Worm (Caenorhabditis elegans) whole organism, L4 larva: ENCODE data around the gene clc-26.
A peak's percentile ranks its signal among the peaks of the same experiment; 100 is the strongest.

Source experiments
- D1046.2 ChIP-seq: fragments of 200-800 bp; sonication (Bioruptor generic); IDR thresholded peaks from 2 replicates; pipeline ENCODE4 v1.3.6; 2022; ENCODE audit warnings: missing genetic modification characterization, missing compliant biosample characterization
- F26F4.8 ChIP-seq: fragments of 200-800 bp; sonication (Bioruptor generic); conservative IDR thresholded peaks from 2 replicates; pipeline ENCODE4 v1.3.6; 2022; ENCODE audit warnings: missing genetic modification characterization, missing compliant biosample characterization
- Y105C5A.15 ChIP-seq: fragments of 200-800 bp; sonication (Bioruptor generic); IDR thresholded peaks from 2 replicates; pipeline ENCODE4 v1.3.6; 2022; ENCODE audit warnings: missing genetic modification characterization, missing compliant biosample characterization
- aha-1 ChIP-seq: fragments of 150-350 bp; peaks from one replicate; lab custom pipeline; 2014; ENCODE audit warnings: missing biosample characterization, missing genetic modification characterization
- aly-2 ChIP-seq: sonication (generic microtip); optimal IDR thresholded peaks from 2 replicates; lab custom pipeline; 2018; ENCODE audit warnings: missing biosample characterization, missing genetic modification characterization
- arid-1 ChIP-seq: fragments of 200-800 bp; sonication (Bioruptor generic); conservative IDR thresholded peaks from 2 replicates; pipeline ENCODE4 v1.3.6; 2022; ENCODE audit warnings: missing genetic modification reagents, missing genetic modification characterization, missing compliant biosample characterization
- ceh-20 ChIP-seq: fragments of 200-800 bp; sonication (Bioruptor generic); IDR thresholded peaks from 2 replicates; pipeline ENCODE4 v1.3.6; 2022; ENCODE audit warnings: missing genetic modification reagents, missing genetic modification characterization, missing compliant biosample characterization
- ceh-28 ChIP-seq: fragments of 150-350 bp; optimal IDR thresholded peaks from 2 replicates; lab custom pipeline; 2014; ENCODE audit warnings: missing biosample characterization, missing genetic modification reagents, missing genetic modification characterization
- ceh-82 ChIP-seq: sonication (generic microtip); optimal IDR thresholded peaks from 2 replicates; lab custom pipeline; 2017; ENCODE audit warnings: missing biosample characterization, missing genetic modification characterization
- cey-2 ChIP-seq: sonication (generic microtip); optimal IDR thresholded peaks from 3 replicates; lab custom pipeline; 2017; ENCODE audit warnings: missing genetic modification characterization, mild to moderate bottlenecking, missing compliant biosample characterization, antibody characterized with exemption, borderline replicate concordance; ENCODE audit not compliant: insufficient read depth
- dmd-9 ChIP-seq: fragments of 200-800 bp; sonication (Bioruptor generic); IDR thresholded peaks from 2 replicates; pipeline ENCODE4 v1.3.6; 2022; ENCODE audit warnings: missing genetic modification reagents, missing genetic modification characterization, missing compliant biosample characterization
- egl-27 ChIP-seq: sonication (generic microtip); optimal IDR thresholded peaks from 3 replicates; lab custom pipeline; 2017; ENCODE audit warnings: missing biosample characterization, missing genetic modification reagents, missing genetic modification characterization
- egl-43 ChIP-seq: fragments of 200-800 bp; sonication (Bioruptor generic); IDR thresholded peaks from 2 replicates; pipeline ENCODE4 v1.3.6; 2022; ENCODE audit warnings: missing genetic modification reagents, missing genetic modification characterization, missing compliant biosample characterization
- lim-7 ChIP-seq: fragments of 200-800 bp; sonication (Bioruptor generic); IDR thresholded peaks from 2 replicates; pipeline ENCODE4 v1.3.6; 2022; ENCODE audit warnings: missing genetic modification characterization, missing compliant biosample characterization
- lin-38 ChIP-seq: fragments of 200-800 bp; sonication (Bioruptor generic); IDR thresholded peaks from 2 replicates; pipeline ENCODE4 v1.3.6; 2022; ENCODE audit warnings: missing genetic modification reagents, missing genetic modification characterization, missing compliant biosample characterization
- madf-5 ChIP-seq, 2 experiments: fragments of 200-800 bp; sonication (Bioruptor generic); IDR thresholded peaks; 2 replicates each; pipeline ENCODE4 v1.3.6; 2022; ENCODE audit warnings: missing compliant biosample characterization in 2 of 2, missing genetic modification characterization in 2 of 2
- madf-9 ChIP-seq: fragments of 200-800 bp; sonication (Bioruptor generic); conservative IDR thresholded peaks from 2 replicates; pipeline ENCODE4 v1.3.6; 2022; ENCODE audit warnings: missing genetic modification reagents, missing genetic modification characterization, missing compliant biosample characterization
- mdt-29 ChIP-seq: fragments of 200-800 bp; sonication (Bioruptor generic); IDR thresholded peaks from 2 replicates; pipeline ENCODE4 v1.3.6; 2022; ENCODE audit warnings: missing genetic modification reagents, missing genetic modification characterization, missing compliant biosample characterization
- mep-1 ChIP-seq: fragments of 150-350 bp; sonication (generic microtip); optimal IDR thresholded peaks from 3 replicates; lab custom pipeline; 2014; ENCODE audit warnings: missing biosample characterization, missing genetic modification characterization
- nhr-28 ChIP-seq: fragments of 150-350 bp; optimal IDR thresholded peaks from 2 replicates; lab custom pipeline; 2014; ENCODE audit warnings: missing biosample characterization, missing genetic modification characterization
- nhr-42 ChIP-seq: fragments of 200-800 bp; sonication (Bioruptor generic); IDR thresholded peaks from 2 replicates; pipeline ENCODE4 v1.3.6; 2022; ENCODE audit warnings: missing genetic modification characterization, missing compliant biosample characterization
- nhr-6 ChIP-seq: fragments of 150-350 bp; optimal IDR thresholded peaks from 2 replicates; lab custom pipeline; 2014; ENCODE audit warnings: missing biosample characterization, missing genetic modification characterization
- sdz-12 ChIP-seq: fragments of 200-800 bp; sonication (Bioruptor generic); optimal IDR thresholded peaks from 2 replicates; lab custom pipeline; 2018; ENCODE audit warnings: mild to moderate bottlenecking, missing genetic modification characterization, missing compliant biosample characterization
- set-16 ChIP-seq: fragments of 200-800 bp; sonication (Bioruptor generic); IDR thresholded peaks from 2 replicates; pipeline ENCODE4 v1.3.6; 2022; ENCODE audit warnings: missing genetic modification reagents, missing genetic modification characterization, missing compliant biosample characterization
- spr-3 ChIP-seq: fragments of 200-800 bp; sonication (Bioruptor generic); optimal IDR thresholded peaks from 2 replicates; lab custom pipeline; 2018; ENCODE audit warnings: mild to moderate bottlenecking, missing genetic modification characterization, missing compliant biosample characterization
- unc-130 ChIP-seq: sonication (generic microtip); optimal IDR thresholded peaks from 2 replicates; lab custom pipeline; 2016; ENCODE audit warnings: missing genetic modification reagents, missing genetic modification characterization, missing compliant biosample characterization
- vab-7 ChIP-seq: fragments of 200-800 bp; sonication (Bioruptor generic); IDR thresholded peaks from 2 replicates; pipeline ENCODE4 v1.3.6; 2022; ENCODE audit warnings: missing genetic modification reagents, missing genetic modification characterization, missing compliant biosample characterization
- zfp-2 ChIP-seq: sonication (generic microtip); optimal IDR thresholded peaks from 2 replicates; lab custom pipeline; 2016; ENCODE audit warnings: mild to moderate bottlenecking, missing genetic modification characterization, missing compliant biosample characterization
- zfp-3 ChIP-seq: fragments of 200-800 bp; sonication (Bioruptor generic); conservative IDR thresholded peaks from 2 replicates; pipeline ENCODE4 v1.3.6; 2022; ENCODE audit warnings: missing genetic modification reagents, missing genetic modification characterization, missing compliant biosample characterization
- ztf-11 ChIP-seq: fragments of 150-350 bp; optimal IDR thresholded peaks from 2 replicates; lab custom pipeline; 2014; ENCODE audit warnings: missing biosample characterization, missing genetic modification characterization

Gene clc-26

DNA sequence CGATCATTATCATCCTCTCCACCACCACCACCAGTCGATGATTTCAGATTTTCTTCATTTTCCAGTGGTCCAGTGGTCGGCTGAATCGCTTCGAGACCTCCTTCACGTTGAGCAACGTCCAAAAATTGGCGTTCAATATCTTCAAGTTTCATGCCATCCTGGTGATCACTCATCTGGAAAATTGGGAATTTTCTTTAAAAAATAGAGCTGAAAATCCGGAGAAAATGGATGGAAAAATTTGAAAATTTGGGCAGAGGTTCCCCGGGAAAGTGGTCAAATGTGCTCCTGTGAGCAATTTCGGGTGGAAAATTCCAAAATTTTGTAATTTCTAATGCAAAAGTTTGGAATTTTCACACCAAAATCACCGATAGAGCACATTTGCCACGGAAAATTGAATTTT, 45.5 kb upstream of the clc-26 start, which contains the start of gene uaf-1:
uaf-1 (minus strand) TSS at position 173 of the 400 bp plus-strand sequence.
- 0 out of 2 replicates have a peak, but pooled peaks have one; percentile 18 for TF ChIP-seq arid-1 (GFP tag; lab: Robert Waterston, UW)
- TF ChIP-seq madf-5 (GFP tag; IDR thresholded peaks at IDR 0.05; lab: Robert Waterston, UW): 0 out of 4 replicates have a peak, but pooled peaks of 1 of the 2 experiments have one; percentile 52
- TF ChIP-seq lin-38 (GFP tag; lab: Robert Waterston, UW): peak; percentile 33; the same call in 1 of the 2 replicates
- peak; percentile 48; the same call in 1 of the 2 replicates for TF ChIP-seq vab-7 (GFP tag; lab: Robert Waterston, UW)
- 0 out of 2 replicates have a peak, but pooled peaks have one; percentile 45 for TF ChIP-seq zfp-3 (GFP tag; lab: Robert Waterston, UW)
- peak; percentile 67; the same call in 1 of the 2 replicates for TF ChIP-seq lim-7 (GFP tag; lab: Robert Waterston, UW)

DNA sequence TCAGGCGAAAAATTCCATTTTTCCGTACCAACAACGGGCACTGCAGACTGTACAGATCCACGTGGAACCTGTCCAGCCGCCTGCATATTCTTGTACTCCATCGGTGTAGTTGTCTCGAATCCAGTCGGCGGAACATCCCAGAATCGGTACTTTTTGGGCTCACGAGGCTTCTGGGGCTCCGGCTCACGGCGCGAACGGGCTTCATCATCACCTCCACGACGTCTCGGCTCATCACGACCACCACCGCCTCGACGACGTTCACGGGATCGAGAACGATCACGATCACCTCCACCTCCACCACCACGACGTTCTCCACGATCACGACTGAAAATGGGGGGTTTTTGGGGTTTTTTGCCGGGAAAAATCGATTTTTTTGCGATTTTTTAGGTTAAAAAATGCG, 43.3 kb upstream of the clc-26 start:
- TF ChIP-seq set-16 (peak; percentile 77), Y105C5A.15 (GFP tag; lab: Robert Waterston, UW) (no peak), egl-27 (tag; lab: Kevin White, UChicago) (no peak)

DNA sequence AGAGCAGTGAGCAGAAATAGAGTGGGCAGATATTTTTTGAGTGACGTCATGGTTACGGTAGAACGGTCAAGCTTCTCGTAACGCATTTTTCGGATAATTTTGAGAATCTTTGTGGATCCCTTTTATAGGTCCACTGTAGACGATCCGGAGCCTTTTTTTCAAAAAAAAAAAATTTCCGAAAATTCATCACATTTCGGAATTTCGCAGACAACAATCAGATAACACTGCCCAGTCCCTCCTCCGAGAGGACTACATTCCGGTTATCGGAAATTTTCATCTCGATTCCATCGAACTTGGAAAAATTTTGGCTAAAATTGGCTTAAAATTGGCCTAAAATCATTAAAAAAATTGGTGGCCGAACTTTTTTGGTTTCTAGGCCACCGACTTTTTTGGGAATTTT, 29.1 kb upstream of the clc-26 start, which contains the start of gene BE0003N10.6:
BE0003N10.6 (minus strand) TSS at position 101 of the 400 bp plus-strand sequence.
- TF ChIP-seq mep-1 (tag; lab: Kevin White, UChicago) (no peak), madf-9 (GFP tag; lab: Robert Waterston, UW) (no peak), mdt-29 (GFP tag; lab: Robert Waterston, UW) (no peak), F26F4.8 (GFP tag; lab: Robert Waterston, UW) (no peak), Y105C5A.15 (GFP tag; lab: Robert Waterston, UW) (no peak), aha-1 (no peak), zfp-2 (tag; lab: Kevin White, UChicago) (no peak), ceh-82 (tag; lab: Kevin White, UChicago) (no peak), nhr-42 (GFP tag; lab: Robert Waterston, UW) (no peak), egl-43 (GFP tag; lab: Robert Waterston, UW) (no peak), dmd-9 (GFP tag; lab: Robert Waterston, UW) (no peak), D1046.2 (GFP tag; lab: Robert Waterston, UW) (no peak), ztf-11 (no peak), unc-130 (GFP tag; lab: Kevin White, UChicago) (no peak), nhr-6 (tag; lab: Kevin White, UChicago) (no peak), arid-1 (GFP tag; lab: Robert Waterston, UW) (no peak), aly-2 (no peak), spr-3 (GFP tag; lab: Kevin White, UChicago) (no peak), sdz-12 (GFP tag; lab: Kevin White, UChicago) (no peak), nhr-28 (no peak)

DNA sequence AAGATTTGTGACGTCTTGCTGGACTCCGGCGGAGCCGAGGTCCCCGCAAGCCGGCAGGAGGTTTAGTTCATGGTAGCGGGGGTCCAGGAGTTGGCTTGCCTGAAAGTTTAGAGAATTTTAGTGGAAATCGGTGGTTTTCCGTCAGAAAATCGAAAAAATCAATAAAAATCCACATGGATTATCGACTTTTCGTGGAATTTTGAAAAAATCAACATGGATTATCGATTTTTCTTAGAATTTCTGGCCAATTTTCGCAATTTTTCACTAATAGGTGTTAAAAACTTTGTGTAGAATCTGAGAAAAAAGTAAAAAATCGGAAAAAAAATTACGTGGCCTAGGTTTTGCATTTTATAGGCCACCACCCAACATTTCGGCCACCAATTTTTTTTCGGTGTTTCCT, 28.0 kb upstream of the clc-26 start:
- peak; percentile 52 for TF ChIP-seq ceh-28
- TF ChIP-seq cey-2 (tag; lab: Kevin White, UChicago): no peak

DNA sequence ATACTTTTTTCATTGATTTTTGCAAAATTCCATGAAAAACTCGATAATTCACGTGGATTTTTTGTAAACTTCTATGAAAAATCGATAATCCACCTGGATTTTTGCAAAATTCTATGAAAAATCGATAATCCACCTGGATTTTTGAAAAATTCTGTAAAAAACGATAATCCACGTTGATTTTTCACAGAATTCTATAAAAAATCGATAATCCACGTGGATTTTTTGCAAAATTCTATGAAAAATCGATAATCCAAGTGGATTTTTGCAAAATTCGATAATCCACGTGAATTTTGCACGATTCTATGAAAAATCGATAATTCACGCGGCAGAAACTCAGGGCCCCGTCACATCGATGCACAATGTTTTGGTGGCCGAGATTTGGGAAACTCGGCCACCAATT, 27.2 kb upstream of the clc-26 start:
- TF ChIP-seq ceh-20 (GFP tag; lab: Robert Waterston, UW) (no peak), ceh-28 (peak; percentile 89)

DNA sequence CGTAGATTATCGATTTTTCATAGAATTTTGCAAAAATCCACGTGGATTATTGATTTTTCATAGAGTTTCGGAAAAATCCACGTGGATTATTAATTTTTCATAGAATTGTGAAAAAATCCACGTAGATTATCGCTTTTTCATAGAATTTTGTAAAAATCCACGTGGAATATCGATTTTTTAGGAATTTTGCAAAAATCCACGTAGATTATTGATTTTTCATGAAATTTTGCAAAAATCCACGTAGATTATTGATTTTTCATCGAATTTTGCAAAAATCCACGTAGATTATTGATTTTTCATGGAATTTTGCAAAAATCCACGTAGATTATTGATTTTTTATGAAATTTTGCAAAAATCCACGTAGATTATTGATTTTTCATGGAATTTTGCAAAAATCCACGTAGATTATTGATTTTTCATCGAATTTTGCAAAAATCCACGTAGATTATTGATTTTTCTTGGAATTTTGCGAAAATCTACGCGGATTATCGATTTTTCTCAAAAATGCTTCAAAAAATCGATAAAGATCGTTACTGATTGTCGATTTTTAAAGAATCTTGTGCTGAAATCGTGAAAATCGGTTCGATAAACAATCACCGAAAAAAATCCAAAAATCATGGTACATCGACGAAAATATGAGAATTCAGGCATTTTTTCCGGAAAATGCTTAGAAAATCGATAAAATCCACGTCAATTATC, 26.3 kb upstream of the clc-26 start:
- peak; percentile 76 for TF ChIP-seq ceh-28
